Worm (Caenorhabditis elegans): ENCODE data around the gene R08C7.12.

DNA sequence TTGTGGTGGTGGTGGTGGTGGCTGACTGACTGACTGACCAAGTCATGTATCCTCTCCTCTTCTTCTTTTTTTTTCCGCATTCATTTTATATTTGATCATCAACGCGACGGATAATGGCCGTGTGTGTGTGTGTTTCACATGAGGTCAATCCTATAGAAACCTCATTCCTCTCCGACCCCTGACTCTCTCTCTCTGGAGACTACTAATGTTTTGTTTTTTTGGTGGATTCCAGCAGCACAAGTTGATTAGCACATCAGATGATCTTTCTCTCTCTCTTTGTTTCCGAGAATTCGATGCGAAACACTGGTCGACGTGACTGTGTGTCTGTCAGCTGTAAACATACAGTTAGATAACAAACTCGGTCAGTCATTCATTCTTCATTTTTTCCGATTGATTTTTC, 44.4 kb upstream of the R08C7.12 start, which contains the start of gene Y24D9A.7:
- TF ChIP-seq lsy-2 (tag; optimal IDR thresholded peaks at IDR 0.05) (peak in 1 of 2 experiments; percentile 29), dpl-1 (GFP tag; optimal IDR thresholded peaks at IDR 0.05) (no peak), pqm-1 (tag; optimal IDR thresholded peaks at IDR 0.05) (no peak)

All from whole organism, L4 larva.